Worm (Caenorhabditis elegans) whole organism, L4 larva: ENCODE results near the gene T13H10.2.

Experiments
- R02D3.7 ChIP-seq: fragments of 150-350 bp; sonication (generic microtip); optimal IDR thresholded peaks from 3 replicates; lab custom pipeline; 2014; ENCODE audit warnings: missing biosample characterization, missing genetic modification characterization
- ZK337.2 ChIP-seq: fragments of 200-800 bp; sonication (Bioruptor generic); IDR thresholded peaks from 2 replicates; pipeline ENCODE4 v1.3.6; 2022; ENCODE audit warnings: missing genetic modification reagents, missing genetic modification characterization, missing compliant biosample characterization
- aly-2 ChIP-seq: sonication (generic microtip); optimal IDR thresholded peaks from 2 replicates; lab custom pipeline; 2018; ENCODE audit warnings: missing biosample characterization, missing genetic modification characterization
- ama-1 ChIP-seq: fragments of 150-350 bp; optimal IDR thresholded peaks from 2 replicates; lab custom pipeline; 2014; ENCODE audit warnings: inconsistent platforms, mixed read lengths
- fkh-10 ChIP-seq: fragments of 150-350 bp; optimal IDR thresholded peaks from 2 replicates; lab custom pipeline; 2014; ENCODE audit warnings: missing biosample characterization, missing genetic modification reagents, missing genetic modification characterization
- fos-1 ChIP-seq: fragments of 150-350 bp; optimal IDR thresholded peaks from 2 replicates; lab custom pipeline; 2014; ENCODE audit warnings: missing biosample characterization, missing genetic modification characterization
- lin-13 ChIP-seq: fragments of 150-350 bp; optimal IDR thresholded peaks from 2 replicates; lab custom pipeline; 2014; ENCODE audit warnings: missing biosample characterization, missing genetic modification reagents, missing genetic modification characterization
- tag-97 ChIP-seq: fragments of 200-800 bp; sonication (Bioruptor generic); IDR thresholded peaks from 2 replicates; pipeline ENCODE4 v1.3.6; 2022; ENCODE audit warnings: missing genetic modification characterization, missing compliant biosample characterization
- zag-1 ChIP-seq: fragments of 150-350 bp; optimal IDR thresholded peaks from 2 replicates; lab custom pipeline; 2014; ENCODE audit warnings: missing biosample characterization, missing genetic modification characterization
- ztf-11 ChIP-seq: fragments of 150-350 bp; optimal IDR thresholded peaks from 2 replicates; lab custom pipeline; 2014; ENCODE audit warnings: missing biosample characterization, missing genetic modification characterization

DNA sequence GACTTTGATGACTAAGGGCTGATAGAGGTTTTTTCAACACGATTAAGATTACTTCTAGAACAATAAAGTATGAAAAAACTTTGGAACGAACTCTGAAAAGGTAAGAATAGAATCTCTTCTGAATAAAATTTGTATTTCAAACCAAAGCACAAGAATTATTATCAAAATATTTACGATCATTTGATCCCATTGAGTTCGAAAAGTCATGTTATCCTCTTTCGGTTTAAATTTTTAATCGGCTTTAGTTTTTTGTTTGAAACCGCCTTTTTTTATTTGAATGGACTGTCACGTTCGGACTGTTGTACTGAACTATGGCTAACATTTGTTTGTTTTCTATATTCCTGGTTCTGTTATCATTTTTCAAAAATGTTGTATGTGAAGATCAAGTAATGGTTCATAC lies 10.3 kb downstream of the T13H10.2 start, which contains the start of gene C47E12.9:
- TF ChIP-seq R02D3.7 (tag; lab: Kevin White, UChicago), result no peak
- TF ChIP-seq zag-1, result no peak
- TF ChIP-seq fos-1, result no peak
- TF ChIP-seq lin-13, result no peak
- TF ChIP-seq fkh-10 (GFP tag; lab: Kevin White, UChicago), result no peak
- TF ChIP-seq tag-97, result no peak
- TF ChIP-seq ZK337.2 (GFP tag; lab: Robert Waterston, UW), result no peak
- no peak for TF ChIP-seq ztf-11 (tag; lab: Kevin White, UChicago)
- no peak for TF ChIP-seq ama-1 (lab: Kevin White, UChicago)
- TF ChIP-seq aly-2 (tag; lab: Kevin White, UChicago), result no peak
